Fruit fly (Drosophila melanogaster) whole organism, embryonic: Measurements from ENCODE around the gene CG5498.

ENCODE experiments used
- Atf3 ChIP-seq: fragments of 200-800 bp; sonication (Bioruptor generic); optimal IDR thresholded peaks from 3 replicates; lab custom pipeline; 2016; ENCODE audit warnings: missing biosample characterization, missing genetic modification characterization
- B-H2 ChIP-seq: fragments of 200-800 bp; sonication (Bioruptor generic); optimal IDR thresholded peaks from 2 replicates; lab custom pipeline; 2018; ENCODE audit warnings: missing biosample characterization, mild to moderate bottlenecking, missing genetic modification characterization
- C15 ChIP-seq: fragments of 200-800 bp; sonication (Bioruptor generic); IDR thresholded peaks from 3 replicates; pipeline ENCODE4 v1.3.6; 2022; ENCODE audit warnings: missing biosample characterization, missing genetic modification characterization
- CG1024 ChIP-seq: fragments of 200-800 bp; sonication (Bioruptor generic); IDR thresholded peaks from 2 replicates; pipeline ENCODE4 v1.3.6; 2022; ENCODE audit warnings: missing biosample characterization, missing genetic modification characterization
- CG10366 ChIP-seq: fragments of 200-800 bp; sonication (Bioruptor generic); IDR thresholded peaks from 2 replicates; pipeline ENCODE4 v1.3.6; 2022; ENCODE audit warnings: missing biosample characterization, missing genetic modification characterization
- CG10431 ChIP-seq: fragments of 200-800 bp; sonication (Bioruptor generic); optimal IDR thresholded peaks from 3 replicates; lab custom pipeline; 2018; ENCODE audit warnings: missing biosample characterization, mild to moderate bottlenecking, missing genetic modification characterization
- CG11504 ChIP-seq: fragments of 200-800 bp; sonication (Bioruptor generic); optimal IDR thresholded peaks from 3 replicates; lab custom pipeline; 2019; ENCODE audit warnings: missing biosample characterization, mild to moderate bottlenecking, missing genetic modification characterization, moderate library complexity
- CG11695 ChIP-seq: fragments of 200-800 bp; sonication (Bioruptor generic); IDR thresholded peaks from 3 replicates; pipeline ENCODE4 v1.3.6; 2022; ENCODE audit warnings: missing biosample characterization, missing genetic modification characterization
- CG12299 ChIP-seq: fragments of 200-800 bp; sonication (Bioruptor generic); optimal IDR thresholded peaks from 2 replicates; lab custom pipeline; 2018; ENCODE audit warnings: missing biosample characterization, mild to moderate bottlenecking, missing genetic modification characterization
- CG1233 ChIP-seq: fragments of 200-800 bp; sonication (Bioruptor generic); optimal IDR thresholded peaks from 4 replicates; lab custom pipeline; 2018; ENCODE audit warnings: missing biosample characterization, mild to moderate bottlenecking, missing genetic modification characterization
- CG12659 ChIP-seq: fragments of 200-800 bp; sonication (Bioruptor generic); optimal IDR thresholded peaks from 3 replicates; lab custom pipeline; 2017; ENCODE audit warnings: mild to moderate bottlenecking, missing biosample characterization, missing genetic modification reagents, missing genetic modification characterization
- CG13894 ChIP-seq: fragments of 200-800 bp; sonication (Bioruptor generic); optimal IDR thresholded peaks from 3 replicates; lab custom pipeline; 2018; ENCODE audit warnings: missing biosample characterization, mild to moderate bottlenecking, missing genetic modification characterization, moderate library complexity
- CG15011 ChIP-seq: fragments of 200-800 bp; sonication (Bioruptor generic); optimal IDR thresholded peaks from 3 replicates; lab custom pipeline; 2018; ENCODE audit warnings: missing biosample characterization, mild to moderate bottlenecking, missing genetic modification characterization
- CG1832 ChIP-seq: fragments of 200-800 bp; sonication (Bioruptor generic); optimal IDR thresholded peaks from 2 replicates; lab custom pipeline; 2017; ENCODE audit warnings: missing biosample characterization, mild to moderate bottlenecking, missing genetic modification characterization, inconsistent platforms
- CG18599 ChIP-seq: fragments of 200-800 bp; sonication (Bioruptor generic); optimal IDR thresholded peaks from 3 replicates; lab custom pipeline; 2017; ENCODE audit warnings: missing biosample characterization, missing genetic modification characterization, mild to moderate bottlenecking, moderate library complexity, missing genetic modification reagents
- CG2202 ChIP-seq: fragments of 200-800 bp; sonication (Bioruptor generic); optimal IDR thresholded peaks from 2 replicates; lab custom pipeline; 2018; ENCODE audit warnings: missing biosample characterization, mild to moderate bottlenecking, missing genetic modification characterization
- CG2712 ChIP-seq: fragments of 200-800 bp; optimal IDR thresholded peaks from 3 replicates; lab custom pipeline; 2019; ENCODE audit warnings: missing biosample characterization, mild to moderate bottlenecking, missing genetic modification characterization, moderate library complexity
- CG30403 ChIP-seq: fragments of 200-800 bp; sonication (Bioruptor generic); optimal IDR thresholded peaks from 3 replicates; lab custom pipeline; 2016; ENCODE audit warnings: missing biosample characterization, missing genetic modification characterization
- CG32772 ChIP-seq: fragments of 200-800 bp; sonication (Bioruptor generic); IDR thresholded peaks from 2 replicates; pipeline ENCODE4 v1.3.6; 2022; ENCODE audit warnings: missing biosample characterization, missing genetic modification characterization
- Camta ChIP-seq: fragments of 200-800 bp; sonication (Bioruptor generic); optimal IDR thresholded peaks from 2 replicates; lab custom pipeline; 2016; ENCODE audit warnings: missing biosample characterization, missing genetic modification characterization
- CkIIα-i1 ChIP-seq: fragments of 200-800 bp; sonication (Bioruptor generic); IDR thresholded peaks from 2 replicates; pipeline ENCODE4 v1.3.6; 2022; ENCODE audit warnings: missing biosample characterization, missing genetic modification characterization
- Dref ChIP-seq: fragments of 200-800 bp; sonication (Bioruptor generic); IDR thresholded peaks from 2 replicates; pipeline ENCODE4 v1.3.6; 2022; ENCODE audit warnings: missing biosample characterization, missing genetic modification characterization
- Gsc ChIP-seq: fragments of 200-800 bp; sonication (Bioruptor generic); IDR thresholded peaks from 2 replicates; pipeline ENCODE4 v1.3.6; 2022; ENCODE audit warnings: missing biosample characterization, missing genetic modification characterization
- HLH3B ChIP-seq: fragments of 200-800 bp; sonication (Bioruptor generic); IDR thresholded peaks from 2 replicates; pipeline ENCODE4 v1.3.6; 2022; ENCODE audit warnings: missing biosample characterization, missing genetic modification characterization
- HmgD ChIP-seq: fragments of 200-800 bp; sonication (Bioruptor generic); optimal IDR thresholded peaks from 3 replicates; lab custom pipeline; 2016; ENCODE audit warnings: missing biosample characterization, missing genetic modification characterization
- Hmx ChIP-seq: fragments of 200-800 bp; sonication (Bioruptor generic); optimal IDR thresholded peaks from 2 replicates; lab custom pipeline; 2016; ENCODE audit warnings: missing biosample characterization, missing genetic modification characterization
- Hsf ChIP-seq: fragments of 200-800 bp; sonication (Bioruptor generic); optimal IDR thresholded peaks from 3 replicates; lab custom pipeline; 2016; ENCODE audit warnings: missing biosample characterization, missing genetic modification characterization
- Lhr ChIP-seq: fragments of 200-800 bp; sonication (Bioruptor generic); optimal IDR thresholded peaks from 3 replicates; lab custom pipeline; 2017; ENCODE audit warnings: mild to moderate bottlenecking, missing biosample characterization, missing genetic modification reagents, missing genetic modification characterization
- Lpt ChIP-seq: fragments of >200 bp; optimal IDR thresholded peaks from 2 replicates; lab custom pipeline; 2018; ENCODE audit warnings: missing biosample characterization, missing genetic modification characterization
- NFAT ChIP-seq: fragments of 200-800 bp; sonication (Bioruptor generic); IDR thresholded peaks from 2 replicates; pipeline ENCODE4 v1.3.6; 2022; ENCODE audit warnings: missing biosample characterization, missing genetic modification characterization
- NfI ChIP-seq: fragments of 200-800 bp; sonication (Bioruptor generic); optimal IDR thresholded peaks from 3 replicates; lab custom pipeline; 2018; ENCODE audit warnings: missing biosample characterization, mild to moderate bottlenecking, missing genetic modification characterization, moderate library complexity
- Oaz ChIP-seq: fragments of 200-800 bp; sonication (Bioruptor generic); IDR thresholded peaks from 2 replicates; pipeline ENCODE4 v1.3.6; 2022; ENCODE audit warnings: missing biosample characterization, missing genetic modification characterization
- Oli ChIP-seq: fragments of 200-800 bp; sonication (Bioruptor generic); optimal IDR thresholded peaks from 2 replicates; lab custom pipeline; 2018; ENCODE audit warnings: missing biosample characterization, mild to moderate bottlenecking, missing genetic modification characterization, moderate library complexity
- Optix ChIP-seq: fragments of 200-800 bp; sonication (Bioruptor generic); IDR thresholded peaks from 3 replicates; pipeline ENCODE4 v1.3.6; 2022; ENCODE audit warnings: missing biosample characterization, missing genetic modification characterization
- Rx ChIP-seq: fragments of 200-800 bp; sonication (Bioruptor generic); IDR thresholded peaks from 2 replicates; pipeline ENCODE4 v1.3.6; 2022; ENCODE audit warnings: missing biosample characterization, missing genetic modification characterization
- Xbp1 ChIP-seq: fragments of 200-800 bp; sonication (Bioruptor generic); optimal IDR thresholded peaks from 3 replicates; lab custom pipeline; 2016; ENCODE audit warnings: missing biosample characterization, mild to moderate bottlenecking, missing genetic modification characterization
- YL-1 ChIP-seq: fragments of 200-800 bp; sonication (Bioruptor generic); optimal IDR thresholded peaks from 3 replicates; lab custom pipeline; 2017; ENCODE audit warnings: missing biosample characterization, mild to moderate bottlenecking, missing genetic modification characterization
- ato ChIP-seq: fragments of 200-800 bp; sonication (Bioruptor generic); IDR thresholded peaks from 2 replicates; pipeline ENCODE4 v1.3.6; 2022; ENCODE audit warnings: missing biosample characterization, missing genetic modification characterization; ENCODE audit not compliant: partially characterized antibody
- bcd ChIP-seq: fragments of 200-800 bp; sonication (Bioruptor generic); optimal IDR thresholded peaks from 2 replicates; lab custom pipeline; 2017; ENCODE audit warnings: missing biosample characterization, mild to moderate bottlenecking, missing genetic modification characterization
- dysf ChIP-seq: fragments of 200-800 bp; sonication (Bioruptor generic); IDR thresholded peaks from 3 replicates; pipeline ENCODE4 v1.3.6; 2022; ENCODE audit warnings: missing biosample characterization, missing genetic modification characterization
- gt ChIP-seq: fragments of 200-800 bp; sonication (Bioruptor generic); IDR thresholded peaks from 2 replicates; pipeline ENCODE4 v1.3.6; 2022; ENCODE audit warnings: missing biosample characterization, missing genetic modification characterization
- lab ChIP-seq: fragments of 200-800 bp; sonication (Bioruptor generic); optimal IDR thresholded peaks from 3 replicates; lab custom pipeline; 2017; ENCODE audit warnings: missing biosample characterization, missing genetic modification characterization, mild to moderate bottlenecking, moderate library complexity, missing genetic modification reagents
- lbe ChIP-seq: fragments of 200-800 bp; sonication (Bioruptor generic); optimal IDR thresholded peaks from 2 replicates; lab custom pipeline; 2016; ENCODE audit warnings: missing biosample characterization, mild to moderate bottlenecking, missing genetic modification characterization
- onecut ChIP-seq: fragments of 200-800 bp; sonication (Bioruptor generic); IDR thresholded peaks from 2 replicates; pipeline ENCODE4 v1.3.6; 2022; ENCODE audit warnings: missing biosample characterization, missing genetic modification characterization
- sc ChIP-seq, 3 experiments: fragments of >200 bp in 2 of 3; fragments of 200-800 bp in 1 of 3; sonication (Bioruptor generic) in 1 of 3; optimal IDR thresholded peaks; 2 replicates in 2 of 3; 3 replicates in 1 of 3; lab custom pipeline; 2017; ENCODE audit warnings: mild to moderate bottlenecking in 1 of 3, missing biosample characterization in 1 of 3, missing genetic modification characterization in 1 of 3, missing genetic modification reagents in 1 of 3
- schlank ChIP-seq: fragments of 200-800 bp; sonication (Bioruptor generic); optimal IDR thresholded peaks from 2 replicates; lab custom pipeline; 2018; ENCODE audit warnings: missing biosample characterization, mild to moderate bottlenecking, missing genetic modification characterization
- slbo ChIP-seq: fragments of 200-800 bp; sonication (Bioruptor generic); IDR thresholded peaks from 2 replicates; pipeline ENCODE4 v1.3.6; 2022; ENCODE audit warnings: missing biosample characterization, missing genetic modification characterization
- sna ChIP-seq: fragments of 200-800 bp; sonication (Bioruptor generic); IDR thresholded peaks from 2 replicates; pipeline ENCODE4 v1.3.6; 2022; ENCODE audit warnings: missing biosample characterization, missing genetic modification characterization; ENCODE audit not compliant: partially characterized antibody
- stc ChIP-seq: fragments of 200-800 bp; sonication (Bioruptor generic); IDR thresholded peaks from 2 replicates; pipeline ENCODE4 v1.3.6; 2022; ENCODE audit warnings: missing biosample characterization, missing genetic modification characterization
- zf30C ChIP-seq: fragments of 200-800 bp; sonication (Bioruptor generic); optimal IDR thresholded peaks from 3 replicates; lab custom pipeline; 2018; ENCODE audit warnings: missing biosample characterization, mild to moderate bottlenecking, missing genetic modification characterization

Gene CG5498

dm6 chr3L:20399550-20400109, 15.7 kb upstream of the CG5498 start (continued):
- peak; percentile 92 for TF ChIP-seq CG30403 (GFP tag; lab: Kevin White, UChicago)
- peak; percentile 79 for TF ChIP-seq onecut (GFP tag; lab: Robert Waterston, UW)
- peak; percentile 84 for TF ChIP-seq stc (GFP tag; lab: Robert Waterston, UW)
- peak; percentile 92 for TF ChIP-seq dysf
- no peak for TF ChIP-seq CG1832 (GFP tag; lab: Kevin White, UChicago)
- no peak for TF ChIP-seq C15
- peak; percentile 90 for TF ChIP-seq Oli
- TF ChIP-seq Gsc (GFP tag; lab: Robert Waterston, UW), result no peak
- peak; percentile 85 for TF ChIP-seq CG12299
- TF ChIP-seq CG1024 (GFP tag; lab: Robert Waterston, UW), result 0 out of 2 replicates have a peak, but pooled peaks have one; percentile 50
- TF ChIP-seq Atf3 (GFP tag; lab: Kevin White, UChicago), result peak; percentile 69
- TF ChIP-seq Lpt (GFP tag; lab: Kevin White, UChicago), result no peak
- peak; percentile 54 for TF ChIP-seq CG10431 (GFP tag; lab: Kevin White, UChicago)
- peak; percentile 75 for TF ChIP-seq HLH3B
- peak; percentile 91 for TF ChIP-seq CG11695 (GFP tag; lab: Robert Waterston, UW)
- peak; percentile 72 for TF ChIP-seq Camta (GFP tag; lab: Kevin White, UChicago)
- TF ChIP-seq CG12659 (GFP tag; lab: Kevin White, UChicago), result peak; percentile 93
- peak; percentile 83 for TF ChIP-seq NfI (GFP tag; lab: Kevin White, UChicago)
- TF ChIP-seq Hsf (GFP tag; lab: Kevin White, UChicago), result peak; percentile 87
- peak; percentile 33; the same call in 1 of the 2 replicates for TF ChIP-seq Dref (GFP tag; lab: Robert Waterston, UW)
- peak; percentile 53; the same call in 1 of the 2 replicates for TF ChIP-seq gt (GFP tag; lab: Robert Waterston, UW)
- TF ChIP-seq ato (GFP tag; lab: Robert Waterston, UW), result no peak
- TF ChIP-seq YL-1 (GFP tag; lab: Kevin White, UChicago), result peak; percentile 47
- peak; percentile 91 for TF ChIP-seq CG11504 (tag; lab: Kevin White, UChicago)
- TF ChIP-seq CkIIα-i1 (GFP tag; lab: Robert Waterston, UW), result no peak
- peak; percentile 78 for TF ChIP-seq CG10366 (GFP tag; lab: Robert Waterston, UW)
- peak; percentile 85 for TF ChIP-seq CG1233 (GFP tag; lab: Kevin White, UChicago)
- TF ChIP-seq NFAT (GFP tag; lab: Robert Waterston, UW), result peak; percentile 79
- peak; percentile 54 for TF ChIP-seq Hmx (GFP tag; lab: Kevin White, UChicago)
- TF ChIP-seq CG2712 (tag; lab: Kevin White, UChicago), result peak; percentile 90
- TF ChIP-seq lab, result peak; percentile 92
- TF ChIP-seq sc (optimal IDR thresholded peaks at IDR 0.05; lab: Kevin White, UChicago), result no peak
- peak; percentile 64 for TF ChIP-seq sc (GFP tag; optimal IDR thresholded peaks at IDR 0.05; lab: Kevin White, UChicago)
- TF ChIP-seq zf30C (GFP tag; lab: Kevin White, UChicago), result no peak
- peak; percentile 87 for TF ChIP-seq bcd (GFP tag; lab: Kevin White, UChicago)
- peak; percentile 81 for TF ChIP-seq lbe (GFP tag; lab: Kevin White, UChicago)
- peak; percentile 91 for TF ChIP-seq B-H2 (GFP tag; lab: Kevin White, UChicago)
- peak; percentile 88 for TF ChIP-seq CG18599 (GFP tag; lab: Kevin White, UChicago)
- peak; percentile 91 for TF ChIP-seq Xbp1
- peak; percentile 64; the same call in 1 of the 3 replicates for TF ChIP-seq Optix (GFP tag; lab: Robert Waterston, UW)
- peak; percentile 69 for TF ChIP-seq Oaz (GFP tag; lab: Robert Waterston, UW)
- peak; percentile 89 for TF ChIP-seq CG15011 (GFP tag; lab: Kevin White, UChicago)
- peak; percentile 79 for TF ChIP-seq CG13894 (tag; lab: Kevin White, UChicago)
- peak; percentile 40 for TF ChIP-seq Lhr (GFP tag; lab: Kevin White, UChicago)
- peak; percentile 66 for TF ChIP-seq CG32772 (GFP tag; lab: Robert Waterston, UW)
- TF ChIP-seq Rx (GFP tag; lab: Robert Waterston, UW), result no peak; the same call in none of the 2 replicates
- peak; percentile 63 for TF ChIP-seq CG2202
- TF ChIP-seq sna (GFP tag; lab: Robert Waterston, UW), result no peak
- peak; percentile 67 for TF ChIP-seq HmgD (GFP tag; lab: Kevin White, UChicago)
- TF ChIP-seq schlank (tag; lab: Kevin White, UChicago), result peak; percentile 66
- TF ChIP-seq slbo, result peak; percentile 94
